Worm (Caenorhabditis elegans) whole organism, L4 larva: ENCODE measurements around the gene bli-6.

ENCODE experiments used
- ces-1 ChIP-seq: fragments of 150-350 bp; sonication (generic microtip); optimal IDR thresholded peaks from 4 replicates; lab custom pipeline; 2014; ENCODE audit warnings: missing biosample characterization, missing genetic modification reagents, missing genetic modification characterization
- hif-1 ChIP-seq, 2 experiments: sonication (generic microtip); optimal IDR thresholded peaks; 2 replicates each; lab custom pipeline; 2016 to 2017; ENCODE audit warnings: missing compliant biosample characterization in 2 of 2, missing genetic modification characterization in 2 of 2, missing genetic modification reagents in 2 of 2, missing genotype in 2 of 2, mild to moderate bottlenecking in 1 of 2
- lsy-2 ChIP-seq, 2 experiments: fragments of 150-350 bp in 1 of 2; sonication (generic microtip) in 1 of 2; optimal IDR thresholded peaks; 2 replicates each; lab custom pipeline; 2014 to 2017; ENCODE audit warnings: missing biosample characterization in 2 of 2, missing genetic modification characterization in 2 of 2
- nhr-111 ChIP-seq: fragments of 200-800 bp; sonication (Bioruptor generic); optimal IDR thresholded peaks from 2 replicates; lab custom pipeline; 2018; ENCODE audit warnings: mild to moderate bottlenecking, missing genetic modification characterization, missing compliant biosample characterization
- skn-1 ChIP-seq: fragments of 150-350 bp; optimal IDR thresholded peaks from 2 replicates; lab custom pipeline; 2014; ENCODE audit warnings: missing biosample characterization, missing genetic modification characterization
- unc-62 ChIP-seq, 3 experiments: fragments of 150-350 bp in 1 of 3; sonication (generic microtip); optimal IDR thresholded peaks in 2 of 3; peaks in 1 of 3; 1 replicate in 1 of 3; 2 replicates in 2 of 3; lab custom pipeline; 2014 to 2017; ENCODE audit warnings: missing biosample characterization in 3 of 3, missing genetic modification characterization in 3 of 3, missing genetic modification reagents in 3 of 3, missing genotype in 1 of 3
- ztf-11 ChIP-seq: fragments of 150-350 bp; optimal IDR thresholded peaks from 2 replicates; lab custom pipeline; 2014; ENCODE audit warnings: missing biosample characterization, missing genetic modification characterization

DNA sequence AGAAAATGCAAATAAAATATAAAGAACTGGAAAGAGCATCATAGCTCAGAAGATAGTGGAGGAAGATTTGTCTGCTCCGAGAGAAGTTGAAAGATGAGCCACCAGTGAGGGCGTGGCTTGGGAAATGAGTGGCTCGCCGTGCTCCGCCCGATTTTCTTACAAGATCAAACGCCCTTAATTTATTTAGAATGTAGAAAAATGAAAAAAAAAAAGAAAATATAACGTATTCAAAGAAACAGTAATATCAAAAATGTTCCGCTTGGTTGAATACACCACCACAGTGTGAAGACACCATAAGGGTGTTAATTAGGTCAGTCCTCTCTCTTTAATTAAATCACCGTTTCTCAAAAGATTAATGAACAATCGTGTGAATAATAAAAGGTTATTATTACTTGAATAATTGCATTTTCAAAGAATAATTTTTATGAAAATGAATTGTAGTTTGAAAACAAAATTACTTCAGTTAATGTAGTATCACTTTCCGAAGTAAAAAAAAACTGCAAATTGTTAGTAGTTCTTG lies 25.6 kb downstream of the bli-6 start, which contains the start of gene sfrp-1:
- TF ChIP-seq hif-1 (tag; optimal IDR thresholded peaks at IDR 0.05; lab: Kevin White, UChicago): no peak
- no peak for TF ChIP-seq nhr-111 (GFP tag; lab: Kevin White, UChicago)
- no peak for TF ChIP-seq ces-1 (GFP tag; lab: Kevin White, UChicago)
- no peak for TF ChIP-seq skn-1 (tag; lab: Kevin White, UChicago)
- TF ChIP-seq unc-62 (GFP tag; optimal IDR thresholded peaks at IDR 0.05 in 1 of 2; lab: Kevin White, UChicago): no peak
- TF ChIP-seq unc-62 (tag; optimal IDR thresholded peaks at IDR 0.05; lab: Kevin White, UChicago): no peak
- TF ChIP-seq lsy-2 (tag; optimal IDR thresholded peaks at IDR 0.05; lab: Kevin White, UChicago): no peak
- no peak for TF ChIP-seq ztf-11 (tag; lab: Kevin White, UChicago)
